Fruit fly (Drosophila melanogaster) whole organism, pupa: ENCODE results near the gene CG45307.

Experiments used
- CG10348 ChIP-seq: fragments of 200-800 bp; sonication (Bioruptor generic); IDR thresholded peaks from 2 replicates; pipeline ENCODE4 v1.3.6; 2022; ENCODE audit warnings: missing biosample characterization, missing genetic modification characterization
- CG12605 ChIP-seq: fragments of 200-800 bp; sonication (Bioruptor generic); IDR thresholded peaks from 2 replicates; pipeline ENCODE4 v1.3.6; 2022; ENCODE audit warnings: missing biosample characterization, missing genetic modification characterization
- CG13204 ChIP-seq: fragments of 200-800 bp; sonication (Bioruptor generic); optimal IDR thresholded peaks from 2 replicates; lab custom pipeline; 2018; ENCODE audit warnings: missing biosample characterization, mild to moderate bottlenecking, missing genetic modification characterization, moderate library complexity
- CG14655 ChIP-seq: fragments of 200-800 bp; sonication (Bioruptor generic); optimal IDR thresholded peaks from 3 replicates; lab custom pipeline; 2017; ENCODE audit warnings: mild to moderate bottlenecking, missing biosample characterization, missing genetic modification reagents, missing genetic modification characterization
- CG15710 ChIP-seq: fragments of 200-800 bp; sonication (Bioruptor generic); optimal IDR thresholded peaks from 2 replicates; lab custom pipeline; 2018; ENCODE audit warnings: missing biosample characterization, mild to moderate bottlenecking, missing genetic modification characterization, moderate library complexity
- CG17806 ChIP-seq: fragments of 200-800 bp; sonication (Bioruptor generic); optimal IDR thresholded peaks from 2 replicates; lab custom pipeline; 2018; ENCODE audit warnings: missing biosample characterization, mild to moderate bottlenecking, missing genetic modification characterization, moderate library complexity
- CG32121 ChIP-seq: fragments of 200-800 bp; sonication (Bioruptor generic); IDR thresholded peaks from 2 replicates; pipeline ENCODE4 v1.3.6; 2022; ENCODE audit warnings: missing biosample characterization, missing genetic modification characterization
- CG34367 ChIP-seq: fragments of 200-800 bp; sonication (Bioruptor generic); optimal IDR thresholded peaks from 2 replicates; lab custom pipeline; 2018; ENCODE audit warnings: missing biosample characterization, mild to moderate bottlenecking, missing genetic modification characterization
- CG4496 ChIP-seq: fragments of 200-800 bp; sonication (Bioruptor generic); IDR thresholded peaks from 3 replicates; pipeline ENCODE4 v1.3.6; 2022; ENCODE audit warnings: missing biosample characterization, missing genetic modification characterization
- CG8159 ChIP-seq: fragments of 200-800 bp; sonication (Bioruptor generic); optimal IDR thresholded peaks from 3 replicates; lab custom pipeline; 2018; ENCODE audit warnings: missing biosample characterization, mild to moderate bottlenecking, missing genetic modification characterization, moderate library complexity
- CG8301 ChIP-seq: fragments of 200-800 bp; sonication (Bioruptor generic); optimal IDR thresholded peaks from 2 replicates; lab custom pipeline; 2018; ENCODE audit warnings: missing biosample characterization, mild to moderate bottlenecking, missing genetic modification characterization
- CG9948 ChIP-seq: fragments of 200-800 bp; sonication (Bioruptor generic); optimal IDR thresholded peaks from 2 replicates; lab custom pipeline; 2018; ENCODE audit warnings: missing biosample characterization, mild to moderate bottlenecking, missing genetic modification characterization, moderate library complexity
- D1 ChIP-seq: fragments of 200-800 bp; sonication (Bioruptor generic); optimal IDR thresholded peaks from 2 replicates; lab custom pipeline; 2018; ENCODE audit warnings: missing biosample characterization, mild to moderate bottlenecking, missing genetic modification characterization, moderate library complexity
- EcR ChIP-seq: fragments of 200-800 bp; sonication (Bioruptor generic); optimal IDR thresholded peaks from 3 replicates; lab custom pipeline; 2019; ENCODE audit warnings: missing biosample characterization, missing genetic modification characterization, mild to moderate bottlenecking, moderate library complexity, missing genetic modification reagents
- Ets98B ChIP-seq: fragments of 200-800 bp; sonication (Bioruptor generic); IDR thresholded peaks from 2 replicates; pipeline ENCODE4 v1.3.6; 2022; ENCODE audit warnings: missing biosample characterization, missing genetic modification characterization
- Pif1A ChIP-seq: fragments of 200-800 bp; sonication (Bioruptor generic); optimal IDR thresholded peaks from 3 replicates; lab custom pipeline; 2016; ENCODE audit warnings: missing biosample characterization, missing genetic modification characterization
- Pif1B ChIP-seq: fragments of 200-800 bp; sonication (Bioruptor generic); optimal IDR thresholded peaks from 3 replicates; lab custom pipeline; 2016; ENCODE audit warnings: missing biosample characterization, missing genetic modification characterization
- Snoo ChIP-seq: fragments of 200-800 bp; sonication (Bioruptor generic); optimal IDR thresholded peaks from 3 replicates; lab custom pipeline; 2017; ENCODE audit warnings: missing biosample characterization, mild to moderate bottlenecking, missing genetic modification characterization, inconsistent platforms
- fd96Ca ChIP-seq: fragments of 200-800 bp; sonication (Bioruptor generic); IDR thresholded peaks from 3 replicates; pipeline ENCODE4 v1.3.6; 2022; ENCODE audit warnings: missing biosample characterization, missing genetic modification characterization
- gl ChIP-seq: fragments of 200-800 bp; sonication (Bioruptor generic); optimal IDR thresholded peaks from 2 replicates; lab custom pipeline; 2018; ENCODE audit warnings: missing biosample characterization, mild to moderate bottlenecking, missing genetic modification characterization
- rn ChIP-seq: fragments of 200-800 bp; sonication (Bioruptor generic); IDR thresholded peaks from 2 replicates; pipeline ENCODE4 v1.3.6; 2022; ENCODE audit warnings: missing biosample characterization, missing genetic modification characterization

Gene CG45307

DNA sequence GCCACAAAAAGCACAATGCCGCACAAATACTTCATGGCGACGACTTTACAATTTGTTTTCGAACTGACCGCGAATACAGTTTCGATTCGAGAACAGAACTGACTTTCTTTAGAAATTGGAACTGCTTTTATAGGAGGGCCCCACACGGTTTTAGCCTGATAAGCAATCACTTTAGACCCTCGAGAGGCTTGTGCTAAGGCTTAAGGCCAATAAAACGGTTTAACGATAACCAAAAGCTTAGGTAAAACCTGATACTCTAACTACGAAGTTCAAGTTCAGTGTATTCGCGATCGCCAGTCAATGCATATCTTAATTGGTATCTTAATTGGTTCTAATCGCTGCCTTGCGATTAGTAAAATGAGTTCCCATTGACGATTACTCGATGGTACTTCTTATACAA is 29.2 kb upstream of the CG45307 start, which contains the start of gene LManVI:
TSS of gene LManVI (minus strand) at position 101 of the 400 bp plus-strand sequence.
- TF ChIP-seq Ets98B (no peak), fd96Ca (GFP tag; lab: Robert Waterston, UW) (no peak), CG8301 (tag; lab: Kevin White, UChicago) (no peak), Snoo (tag; lab: Kevin White, UChicago) (no peak), CG14655 (GFP tag; lab: Kevin White, UChicago) (no peak), CG9948 (tag; lab: Kevin White, UChicago) (no peak), CG4496 (no peak), gl (no peak), CG10348 (GFP tag; lab: Robert Waterston, UW) (no peak), CG17806 (tag; lab: Kevin White, UChicago) (no peak)

DNA sequence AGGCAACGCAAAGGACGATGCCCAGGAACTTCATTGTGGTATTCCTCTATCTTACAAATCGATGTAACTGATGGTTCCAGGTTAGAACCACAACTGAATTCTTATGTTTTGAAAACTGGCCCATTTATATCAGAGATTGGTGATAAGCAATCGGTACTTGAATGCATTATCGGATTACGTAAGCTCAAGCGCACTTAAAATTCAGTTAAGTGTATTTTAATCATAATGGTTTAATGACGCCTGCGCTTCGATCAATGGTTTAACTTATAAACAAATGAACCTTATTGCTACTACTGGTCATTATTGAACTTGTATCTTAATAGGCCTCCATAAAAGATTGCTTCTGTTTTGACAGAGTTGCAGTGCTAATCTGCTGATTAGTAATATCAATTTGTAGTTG is 24.2 kb upstream of the CG45307 start, which contains the start of gene LManV:
TSS of gene LManV (minus strand) at position 101 of the 400 bp plus-strand sequence.
- TF ChIP-seq CG10348 (GFP tag; lab: Robert Waterston, UW) (no peak), rn (GFP tag; lab: Robert Waterston, UW) (no peak), CG34367 (no peak), Snoo (tag; lab: Kevin White, UChicago) (no peak), CG9948 (tag; lab: Kevin White, UChicago) (no peak), CG17806 (tag; lab: Kevin White, UChicago) (no peak), EcR (GFP tag; lab: Kevin White, UChicago) (no peak), CG8159 (tag; lab: Kevin White, UChicago) (no peak), CG4496 (no peak), Pif1A (GFP tag; lab: Kevin White, UChicago) (no peak), fd96Ca (GFP tag; lab: Robert Waterston, UW) (no peak), CG12605 (no peak), CG8301 (tag; lab: Kevin White, UChicago) (no peak), gl (no peak), CG14655 (GFP tag; lab: Kevin White, UChicago) (no peak)
- TF ChIP-seq, all 21 proteins: peak for 0

DNA sequence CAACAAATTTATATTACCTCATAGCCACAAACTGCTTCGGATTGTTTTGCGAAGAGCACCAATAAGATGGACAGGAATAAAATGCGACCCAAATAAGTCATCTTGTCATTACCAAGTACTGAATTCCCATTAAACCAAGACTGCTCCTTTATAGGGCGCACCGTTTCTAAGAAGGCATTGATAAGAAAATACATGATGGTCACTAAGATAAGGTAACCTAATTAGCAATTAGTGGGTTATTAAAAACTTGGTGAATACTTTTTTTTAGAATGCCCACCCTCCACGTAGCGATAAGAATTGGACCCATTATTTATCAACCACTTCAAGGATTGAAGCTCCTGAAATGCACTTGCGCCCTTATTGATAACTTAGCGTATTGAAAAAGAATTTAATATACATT is 20.3 kb upstream of the CG45307 start, which contains the start of gene LManIV:
TSS of gene LManIV (minus strand) at position 101 of the 400 bp plus-strand sequence.
- TF ChIP-seq CG13204 (GFP tag; lab: Kevin White, UChicago) (no peak), CG12605 (no peak)

DNA sequence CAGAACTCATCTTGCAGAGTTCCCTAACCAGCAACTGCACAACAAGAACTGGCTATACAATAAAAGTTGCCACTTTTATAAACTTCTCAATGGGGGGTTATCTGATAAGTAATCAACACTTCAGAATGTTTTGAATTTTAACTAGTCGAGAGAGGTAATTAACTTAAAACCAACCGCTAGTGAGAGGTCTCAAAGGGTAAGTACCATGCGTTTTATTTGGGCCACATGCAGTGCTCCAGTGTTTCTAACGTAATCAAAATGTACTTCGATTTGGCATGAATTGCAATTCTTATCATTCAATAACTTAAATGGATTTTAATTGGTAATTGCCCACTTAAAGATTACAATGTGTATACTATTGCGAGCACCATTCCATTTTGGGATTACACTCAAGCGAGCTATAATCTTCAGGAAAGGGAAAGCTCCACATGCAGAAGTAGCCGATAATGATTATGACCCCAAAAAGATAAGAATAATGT is 16.8 kb upstream of the CG45307 start, which contains the start of gene LManIII:
TSS of gene LManIII (minus strand) at position 51 of the 479 bp plus-strand sequence.
- no peak for TF ChIP-seq fd96Ca (GFP tag; lab: Robert Waterston, UW)
- no peak for TF ChIP-seq rn (GFP tag; lab: Robert Waterston, UW)
- no peak for TF ChIP-seq CG32121 (GFP tag; lab: Robert Waterston, UW)
- no peak for TF ChIP-seq CG4496
- no peak for TF ChIP-seq CG9948 (tag; lab: Kevin White, UChicago)
- TF ChIP-seq CG14655 (GFP tag; lab: Kevin White, UChicago): no peak

DNA sequence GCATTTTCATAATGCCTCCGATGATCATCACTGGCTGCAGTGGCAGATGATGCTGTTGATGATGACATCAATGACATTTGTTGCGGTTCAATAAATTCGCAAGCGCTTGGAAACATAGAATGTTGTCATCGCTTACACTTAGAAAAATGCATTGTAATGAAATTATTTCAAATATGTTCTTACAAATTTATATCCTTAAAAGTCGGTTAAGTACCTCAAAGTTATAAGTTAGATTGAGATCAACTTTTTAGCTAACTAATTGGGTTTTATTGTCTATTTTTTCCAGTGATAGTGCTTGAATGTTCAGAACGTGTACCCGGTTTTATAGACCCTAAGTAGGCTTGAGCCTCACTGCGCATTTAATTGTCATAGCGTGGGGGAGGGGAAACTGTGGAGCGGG is 10.9 kb upstream of the CG45307 start:
- TF ChIP-seq CG14655 (GFP tag; lab: Kevin White, UChicago) (peak; percentile 41), rn (GFP tag; lab: Robert Waterston, UW) (no peak), CG10348 (GFP tag; lab: Robert Waterston, UW) (no peak), CG15710 (no peak), CG9948 (tag; lab: Kevin White, UChicago) (no peak), CG17806 (tag; lab: Kevin White, UChicago) (no peak), Snoo (tag; lab: Kevin White, UChicago) (no peak), CG8159 (tag; lab: Kevin White, UChicago) (peak; percentile 33), CG12605 (no peak), fd96Ca (GFP tag; lab: Robert Waterston, UW) (no peak), CG32121 (GFP tag; lab: Robert Waterston, UW) (no peak), EcR (GFP tag; lab: Kevin White, UChicago) (no peak), CG13204 (GFP tag; lab: Kevin White, UChicago) (no peak), gl (no peak), CG34367 (no peak), Pif1B (GFP tag; lab: Kevin White, UChicago) (no peak)

DNA sequence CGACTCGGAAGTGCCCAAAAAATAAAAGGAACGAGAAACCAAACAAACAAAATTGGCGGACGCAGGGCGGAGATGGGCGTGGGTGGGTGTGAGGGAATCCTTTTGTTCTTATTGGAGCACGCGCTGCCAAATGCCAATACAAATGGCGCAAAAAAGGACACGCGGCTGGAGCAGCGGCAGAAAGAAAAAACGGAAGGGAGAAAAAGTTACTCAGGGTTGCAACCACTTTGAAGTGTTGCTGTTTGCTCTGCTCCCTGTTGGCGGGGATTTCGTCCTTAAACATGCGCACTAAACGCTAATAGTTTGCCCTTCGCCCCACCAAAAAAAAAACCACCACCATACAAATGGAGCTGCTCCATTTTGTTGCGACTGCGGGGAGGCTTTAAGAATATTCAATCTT is 4.4 kb downstream of the CG45307 start:
- TF ChIP-seq Pif1B (GFP tag; lab: Kevin White, UChicago): no peak
- no peak for TF ChIP-seq rn (GFP tag; lab: Robert Waterston, UW)
- no peak for TF ChIP-seq CG8301 (tag; lab: Kevin White, UChicago)
- no peak for TF ChIP-seq CG32121 (GFP tag; lab: Robert Waterston, UW)
- TF ChIP-seq CG14655 (GFP tag; lab: Kevin White, UChicago): no peak
- no peak for TF ChIP-seq CG17806 (tag; lab: Kevin White, UChicago)
- TF ChIP-seq CG13204 (GFP tag; lab: Kevin White, UChicago): no peak
- TF ChIP-seq CG9948 (tag; lab: Kevin White, UChicago): no peak
- TF ChIP-seq CG34367: no peak
- TF ChIP-seq gl: no peak
- TF ChIP-seq CG15710: no peak
- TF ChIP-seq Pif1A (GFP tag; lab: Kevin White, UChicago): no peak
- no peak for TF ChIP-seq Ets98B
- no peak for TF ChIP-seq fd96Ca (GFP tag; lab: Robert Waterston, UW)

DNA sequence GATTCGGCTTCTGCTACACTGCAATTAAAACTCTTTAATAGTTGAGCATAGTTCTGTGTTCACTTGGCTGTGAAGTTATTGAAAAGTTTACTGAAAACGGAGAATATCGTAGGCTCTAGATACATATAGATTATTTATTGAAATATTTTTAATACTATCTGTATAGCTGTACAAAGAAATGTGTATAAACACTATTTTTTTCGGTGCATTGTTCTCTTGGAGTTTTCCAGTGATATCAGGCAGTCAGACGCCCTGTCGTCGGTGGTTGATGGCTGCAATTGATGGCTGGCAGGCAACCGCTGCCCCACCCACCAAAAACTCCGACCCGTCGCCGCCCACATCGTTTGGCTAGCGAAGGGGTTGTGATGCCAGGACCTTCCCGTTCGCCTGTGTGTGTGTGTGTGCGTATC is 5.6 kb downstream of the CG45307 start:
- TF ChIP-seq D1 (tag; lab: Kevin White, UChicago): no peak
- peak; percentile 4 for TF ChIP-seq Pif1B (GFP tag; lab: Kevin White, UChicago)
- TF ChIP-seq CG17806 (tag; lab: Kevin White, UChicago): no peak
